Worm (Caenorhabditis elegans) whole organism, midembryonic: ENCODE results near the gene pqn-18.

Source experiments
- cog-1 ChIP-seq: sonication (generic microtip); optimal IDR thresholded peaks from 2 replicates; lab custom pipeline; 2016; ENCODE audit warnings: missing genetic modification characterization, missing compliant biosample characterization
- flt-1 ChIP-seq: fragments of 200-800 bp; sonication (Bioruptor generic); IDR thresholded peaks from 2 replicates; pipeline ENCODE4 v1.3.6; 2022; ENCODE audit warnings: missing genetic modification characterization, missing compliant biosample characterization
- ref-1 ChIP-seq: fragments of 200-800 bp; sonication (Bioruptor generic); conservative IDR thresholded peaks from 2 replicates; pipeline ENCODE4 v1.3.6; 2022; ENCODE audit warnings: missing genetic modification reagents, missing genetic modification characterization, missing compliant biosample characterization
- ztf-29 ChIP-seq: fragments of 200-800 bp; sonication (Bioruptor generic); IDR thresholded peaks from 2 replicates; pipeline ENCODE4 v1.3.6; 2022; ENCODE audit warnings: missing genetic modification reagents, missing genetic modification characterization, missing compliant biosample characterization

DNA sequence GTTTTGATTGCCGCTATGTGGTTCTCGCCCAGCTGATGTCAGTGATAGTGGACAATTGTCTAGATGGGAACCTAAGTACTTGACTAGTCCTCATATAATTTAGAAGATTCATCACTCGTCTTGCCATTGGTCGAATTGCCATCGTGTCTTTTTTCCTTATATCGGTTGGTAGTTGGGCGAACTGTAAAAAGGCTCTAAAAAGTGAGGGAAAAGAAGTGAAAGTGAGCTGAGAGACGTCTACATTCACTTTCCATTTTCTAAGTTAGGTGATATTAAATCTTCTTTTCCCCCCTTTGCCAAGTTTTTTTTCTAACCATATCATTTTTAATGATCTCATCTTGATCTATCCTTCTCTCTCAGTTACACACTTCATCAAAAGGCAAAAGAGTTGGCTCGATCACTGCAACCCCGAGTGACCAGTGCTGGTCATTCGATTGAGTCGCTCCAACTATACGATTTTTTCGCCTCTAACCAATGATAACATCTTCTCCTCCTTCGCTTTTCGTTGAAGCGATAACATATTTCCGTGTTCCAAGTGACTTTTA, 32.8 kb upstream of the pqn-18 start:
- TF ChIP-seq ref-1 (GFP tag; lab: Robert Waterston, UW): no peak
- no peak for TF ChIP-seq flt-1 (GFP tag; lab: Robert Waterston, UW)
- no peak for TF ChIP-seq cog-1
- no peak for TF ChIP-seq ztf-29 (GFP tag; lab: Robert Waterston, UW)
